Fruit fly (Drosophila melanogaster) S2 (cell line): ENCODE data around the gene Pex19.

ENCODE experiments used
- CG8478 ChIP-seq: fragments of >200 bp; optimal IDR thresholded peaks from 2 replicates; lab custom pipeline; 2018
- CTCF ChIP-seq, 2 experiments: fragments of >200 bp; optimal IDR thresholded peaks; 2 replicates each; lab custom pipeline; 2018

DNA sequence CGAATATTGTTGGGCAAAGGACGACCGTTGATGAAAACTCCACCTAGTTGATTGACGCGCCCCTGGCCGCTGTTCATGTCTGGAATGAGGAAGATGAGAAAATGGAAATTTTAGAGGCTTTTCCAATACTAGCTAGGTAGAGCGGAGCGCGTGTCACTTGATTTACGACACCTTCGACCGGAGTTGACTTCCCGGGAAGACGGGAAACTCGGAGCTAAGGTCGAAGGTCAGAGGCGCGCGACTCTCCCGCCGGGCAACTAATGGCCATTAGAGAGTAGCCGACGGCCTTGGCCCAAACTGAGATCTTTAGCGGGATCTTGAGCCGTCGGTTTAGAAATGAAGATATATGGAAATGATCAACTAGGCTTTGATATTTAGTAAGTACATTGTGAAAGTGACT is 6.6 kb upstream of the Pex19 start:
- TF ChIP-seq CG8478 (lab: Kevin White, UChicago): no peak
- TF ChIP-seq CTCF (optimal IDR thresholded peaks at IDR 0.05; lab: Kevin White, UChicago): no peak
